Worm (Caenorhabditis elegans): ENCODE measurements around the gene clec-170.

DNA sequence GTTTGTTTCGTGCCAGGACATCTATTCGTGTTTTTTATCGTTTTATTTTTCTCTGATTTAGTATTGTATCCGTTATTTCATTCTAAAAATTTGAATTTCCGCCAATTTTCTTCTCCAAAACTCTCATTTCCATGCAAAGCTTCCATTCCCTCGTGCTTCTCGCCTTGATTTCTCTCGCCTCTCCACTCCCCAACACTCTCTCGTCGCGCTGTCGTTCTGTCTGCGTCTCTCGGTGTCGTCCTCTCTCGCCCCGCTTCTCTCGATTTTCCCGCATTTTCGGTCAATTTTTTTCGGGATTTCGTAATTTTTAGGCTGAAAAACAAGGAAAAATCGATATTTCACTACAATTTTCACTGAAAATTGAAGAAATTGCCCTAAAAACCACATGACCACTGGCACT lies 7.9 kb downstream of the clec-170 start, which contains the start of gene C09E9.1:
- TF ChIP-seq him-1 (tag; optimal IDR thresholded peaks at IDR 0.05) (no peak), dao-5 (tag; optimal IDR thresholded peaks at IDR 0.05) (no peak), W03F9.2 (tag; optimal IDR thresholded peaks at IDR 0.05) (peak; percentile 32)

Measured in whole organism, L4/young adult.